Worm (Caenorhabditis elegans) whole organism, early embryonic: ENCODE results near the gene F38B6.7.

ENCODE experiments used
- ama-1 ChIP-seq: fragments of 150-350 bp; optimal IDR thresholded peaks from 2 replicates; lab custom pipeline; 2014
- pes-1 ChIP-seq: fragments of 200-800 bp; sonication (Bioruptor generic); IDR thresholded peaks from 2 replicates; pipeline ENCODE4 v1.3.6; 2022; ENCODE audit warnings: missing genetic modification reagents, missing genetic modification characterization, missing compliant biosample characterization

- no peak for TF ChIP-seq pes-1 (GFP tag; lab: Robert Waterston, UW)
- TF ChIP-seq ama-1 (lab: Kevin White, UChicago) = no peak
Observed at ce11 chrX:6741532-6741931, 43.4 kb upstream of the F38B6.7 start.
